Worm (Caenorhabditis elegans) whole organism, mixed stage, embryonic: Measurements from ENCODE around the gene glf-1.

Experiments
- M03D4.4 ChIP-seq: sonication (generic microtip); optimal IDR thresholded peaks from 2 replicates; lab custom pipeline; 2017; ENCODE audit warnings: mild to moderate bottlenecking, missing genetic modification characterization, missing compliant biosample characterization
- bed-3 ChIP-seq: fragments of 200-800 bp; sonication (Bioruptor generic); optimal IDR thresholded peaks from 3 replicates; lab custom pipeline; 2018; ENCODE audit warnings: mild to moderate bottlenecking, missing genetic modification characterization, moderate library complexity, missing compliant biosample characterization
- blmp-1 ChIP-seq: fragments of 150-350 bp; optimal IDR thresholded peaks from 2 replicates; lab custom pipeline; 2014; ENCODE audit warnings: missing biosample characterization, missing genetic modification characterization
- ceh-43 ChIP-seq: fragments of 200-800 bp; sonication (Bioruptor generic); optimal IDR thresholded peaks from 2 replicates; lab custom pipeline; 2018; ENCODE audit warnings: mild to moderate bottlenecking, missing genetic modification characterization, moderate library complexity, missing compliant biosample characterization
- lin-13 ChIP-seq: fragments of 150-350 bp; optimal IDR thresholded peaks from 2 replicates; lab custom pipeline; 2014; ENCODE audit warnings: missing biosample characterization, missing genetic modification characterization
- lsy-2 ChIP-seq: fragments of 150-350 bp; optimal IDR thresholded peaks from 2 replicates; lab custom pipeline; 2014; ENCODE audit warnings: missing biosample characterization, missing genetic modification characterization
- mab-5 ChIP-seq: fragments of 150-350 bp; optimal IDR thresholded peaks from 2 replicates; lab custom pipeline; 2014; ENCODE audit warnings: missing biosample characterization, missing genetic modification characterization
- nhr-12 ChIP-seq: fragments of 150-350 bp; optimal IDR thresholded peaks from 2 replicates; lab custom pipeline; 2014; ENCODE audit warnings: missing biosample characterization, missing genetic modification characterization
- nhr-2 ChIP-seq: fragments of 150-350 bp; optimal IDR thresholded peaks from 2 replicates; lab custom pipeline; 2014; ENCODE audit warnings: missing biosample characterization, missing genetic modification characterization
- nhr-76 ChIP-seq: sonication (generic microtip); optimal IDR thresholded peaks from 2 replicates; lab custom pipeline; 2017; ENCODE audit warnings: missing biosample characterization, missing genetic modification characterization
- snpc-4 ChIP-seq: fragments of 150-350 bp; optimal IDR thresholded peaks from 2 replicates; lab custom pipeline; 2014; ENCODE audit warnings: missing biosample characterization, missing genetic modification characterization
- ztf-11 ChIP-seq: fragments of 150-350 bp; optimal IDR thresholded peaks from 2 replicates; lab custom pipeline; 2014; ENCODE audit warnings: missing biosample characterization, missing genetic modification characterization

- TF ChIP-seq ztf-11 (tag; lab: Kevin White, UChicago) (no peak), lin-13 (tag; lab: Kevin White, UChicago) (no peak), lsy-2 (tag; lab: Kevin White, UChicago) (no peak), ceh-43 (GFP tag; lab: Kevin White, UChicago) (no peak), nhr-76 (tag; lab: Kevin White, UChicago) (no peak), bed-3 (GFP tag; lab: Kevin White, UChicago) (no peak), M03D4.4 (tag; lab: Kevin White, UChicago) (no peak), nhr-2 (tag; lab: Kevin White, UChicago) (no peak), snpc-4 (tag; lab: Kevin White, UChicago) (no peak), nhr-12 (tag; lab: Kevin White, UChicago) (no peak), mab-5 (tag; lab: Kevin White, UChicago) (no peak), blmp-1 (tag; lab: Kevin White, UChicago) (no peak)
Observed at ce11 chrIV:5902730-5903129, 17.1 kb downstream of the glf-1 start.
